Worm (Caenorhabditis elegans) whole organism, young adult: Measurements from ENCODE around the gene srsx-16.

Source experiments
- B0336.3 ChIP-seq: fragments of 200-800 bp; sonication (Bioruptor generic); IDR thresholded peaks from 2 replicates; pipeline ENCODE4 v1.3.6; 2022; ENCODE audit warnings: missing genetic modification characterization, missing compliant biosample characterization
- F10E7.11 ChIP-seq: sonication (generic microtip); optimal IDR thresholded peaks from 2 replicates; lab custom pipeline; 2017; ENCODE audit warnings: mild to moderate bottlenecking, missing genetic modification characterization, moderate library complexity, missing compliant biosample characterization
- F49E8.2 ChIP-seq: sonication (generic microtip); optimal IDR thresholded peaks from 3 replicates; lab custom pipeline; 2017; ENCODE audit warnings: missing genetic modification characterization, mild to moderate bottlenecking, missing compliant biosample characterization, antibody characterized with exemption, moderate library complexity; ENCODE audit not compliant: insufficient read depth
- F55B11.4 ChIP-seq: sonication (generic microtip); optimal IDR thresholded peaks from 2 replicates; lab custom pipeline; 2016; ENCODE audit warnings: missing compliant biosample characterization, missing genetic modification characterization, borderline replicate concordance; ENCODE audit not compliant: insufficient read depth
- T07F8.4 ChIP-seq: sonication (generic microtip); optimal IDR thresholded peaks from 2 replicates; lab custom pipeline; 2016; ENCODE audit warnings: mild to moderate bottlenecking, missing genetic modification characterization, moderate library complexity, missing compliant biosample characterization
- Y56A3A.18 ChIP-seq: fragments of 200-800 bp; sonication (Bioruptor generic); IDR thresholded peaks from 2 replicates; pipeline ENCODE4 v1.3.6; 2022; ENCODE audit warnings: missing genetic modification reagents, missing genetic modification characterization, missing compliant biosample characterization
- aptf-2 ChIP-seq: fragments of 200-800 bp; sonication (Bioruptor generic); conservative IDR thresholded peaks from 2 replicates; pipeline ENCODE4 v1.3.6; 2022; ENCODE audit warnings: missing genetic modification reagents, missing genetic modification characterization, missing compliant biosample characterization
- aptf-3 ChIP-seq: fragments of 200-800 bp; sonication (Bioruptor generic); IDR thresholded peaks from 2 replicates; pipeline ENCODE4 v1.3.6; 2022; ENCODE audit warnings: missing genetic modification characterization, missing compliant biosample characterization
- atf-7 ChIP-seq: sonication (generic microtip); optimal IDR thresholded peaks from 2 replicates; lab custom pipeline; 2017; ENCODE audit warnings: mild to moderate bottlenecking, missing genetic modification characterization, missing compliant biosample characterization
- attf-3 ChIP-seq: fragments of 200-800 bp; sonication (Bioruptor generic); conservative IDR thresholded peaks from 2 replicates; pipeline ENCODE4 v1.3.6; 2022; ENCODE audit warnings: missing genetic modification reagents, missing genetic modification characterization, missing compliant biosample characterization
- attf-6 ChIP-seq: fragments of 200-800 bp; sonication (Bioruptor generic); IDR thresholded peaks from 2 replicates; pipeline ENCODE4 v1.3.6; 2022; ENCODE audit warnings: missing genetic modification reagents, missing genetic modification characterization, missing compliant biosample characterization
- bed-1 ChIP-seq: fragments of 200-800 bp; sonication (Bioruptor generic); IDR thresholded peaks from 2 replicates; pipeline ENCODE4 v1.3.6; 2022; ENCODE audit warnings: missing genetic modification reagents, missing genetic modification characterization, missing compliant biosample characterization
- bed-2 ChIP-seq: fragments of 200-800 bp; sonication (Bioruptor generic); IDR thresholded peaks from 2 replicates; pipeline ENCODE4 v1.3.6; 2022; ENCODE audit warnings: missing genetic modification reagents, missing genetic modification characterization, missing compliant biosample characterization
- ceh-100 ChIP-seq: fragments of 200-800 bp; sonication (Bioruptor generic); IDR thresholded peaks from 2 replicates; pipeline ENCODE4 v1.3.6; 2022; ENCODE audit warnings: missing genetic modification reagents, missing genetic modification characterization, missing compliant biosample characterization
- ceh-27 ChIP-seq: fragments of 200-800 bp; sonication (Bioruptor generic); optimal IDR thresholded peaks from 2 replicates; lab custom pipeline; 2018; ENCODE audit warnings: mild to moderate bottlenecking, missing genetic modification characterization, moderate library complexity, missing compliant biosample characterization
- ceh-40 ChIP-seq: fragments of 200-800 bp; sonication (Bioruptor generic); IDR thresholded peaks from 2 replicates; pipeline ENCODE4 v1.3.6; 2022; ENCODE audit warnings: missing genetic modification characterization, missing compliant biosample characterization
- ceh-58 ChIP-seq: fragments of 200-800 bp; sonication (Bioruptor generic); IDR thresholded peaks from 2 replicates; pipeline ENCODE4 v1.3.6; 2022; ENCODE audit warnings: missing genetic modification characterization, missing compliant biosample characterization
- dpff-1 ChIP-seq: sonication (generic microtip); optimal IDR thresholded peaks from 2 replicates; lab custom pipeline; 2017; ENCODE audit warnings: mild to moderate bottlenecking, missing genetic modification characterization, missing compliant biosample characterization
- dpl-1 ChIP-seq: fragments of 150-350 bp; optimal IDR thresholded peaks from 2 replicates; lab custom pipeline; 2014; ENCODE audit warnings: missing biosample characterization, missing genetic modification reagents, missing genetic modification characterization
- egl-18 ChIP-seq: fragments of 200-800 bp; sonication (Bioruptor generic); IDR thresholded peaks from 2 replicates; pipeline ENCODE4 v1.3.6; 2022; ENCODE audit warnings: missing genetic modification reagents, missing genetic modification characterization, missing compliant biosample characterization
- ekl-4 ChIP-seq: fragments of 200-800 bp; sonication (Bioruptor generic); IDR thresholded peaks from 2 replicates; pipeline ENCODE4 v1.3.6; 2022; ENCODE audit warnings: missing genetic modification reagents, missing genetic modification characterization, missing compliant biosample characterization
- hlh-26 ChIP-seq: fragments of 200-800 bp; sonication (Bioruptor generic); conservative IDR thresholded peaks from 2 replicates; pipeline ENCODE4 v1.3.6; 2022; ENCODE audit warnings: missing genetic modification reagents, missing genetic modification characterization, missing compliant biosample characterization
- let-526 ChIP-seq: fragments of 200-800 bp; sonication (Bioruptor generic); IDR thresholded peaks from 2 replicates; pipeline ENCODE4 v1.3.6; 2022; ENCODE audit warnings: missing genetic modification reagents, missing genetic modification characterization, missing compliant biosample characterization
- let-607 ChIP-seq, 2 experiments: fragments of 200-800 bp in 1 of 2; sonication (Bioruptor generic) in 1 of 2; sonication (generic microtip) in 1 of 2; optimal IDR thresholded peaks; 2 replicates each; lab custom pipeline; 2016 to 2018; ENCODE audit warnings: mild to moderate bottlenecking in 2 of 2, missing compliant biosample characterization in 2 of 2, missing genetic modification characterization in 2 of 2, moderate library complexity in 2 of 2, missing genotype in 1 of 2
- lin-35 ChIP-seq, 3 experiments: fragments of 150-350 bp in 2 of 3; sonication (generic microtip) in 1 of 3; optimal IDR thresholded peaks; 2 replicates each; lab custom pipeline; 2014 to 2018; ENCODE audit warnings: missing biosample characterization in 3 of 3, missing genetic modification characterization in 3 of 3, missing genetic modification reagents in 3 of 3
- lir-1 ChIP-seq: fragments of 200-800 bp; sonication (Bioruptor generic); conservative IDR thresholded peaks from 2 replicates; pipeline ENCODE4 v1.3.6; 2022; ENCODE audit warnings: missing genetic modification reagents, missing genetic modification characterization, missing compliant biosample characterization
- lsl-1 ChIP-seq: fragments of 200-800 bp; sonication (Bioruptor generic); optimal IDR thresholded peaks from 2 replicates; lab custom pipeline; 2018; ENCODE audit warnings: mild to moderate bottlenecking, missing genetic modification characterization, moderate library complexity, missing compliant biosample characterization
- madf-3 ChIP-seq: fragments of 200-800 bp; sonication (Bioruptor generic); IDR thresholded peaks from 2 replicates; pipeline ENCODE4 v1.3.6; 2022; ENCODE audit warnings: missing genetic modification reagents, missing genetic modification characterization, missing compliant biosample characterization
- madf-8 ChIP-seq: fragments of 200-800 bp; sonication (Bioruptor generic); conservative IDR thresholded peaks from 2 replicates; pipeline ENCODE4 v1.3.6; 2022; ENCODE audit warnings: missing genetic modification reagents, missing genetic modification characterization, missing compliant biosample characterization
- mxl-1 ChIP-seq: sonication (generic microtip); optimal IDR thresholded peaks from 2 replicates; lab custom pipeline; 2016; ENCODE audit warnings: missing genetic modification characterization, missing compliant biosample characterization
- nfyb-1 ChIP-seq: fragments of 200-800 bp; sonication (Bioruptor generic); IDR thresholded peaks from 2 replicates; pipeline ENCODE4 v1.3.6; 2022; ENCODE audit warnings: missing genetic modification reagents, missing genetic modification characterization, missing compliant biosample characterization
- nhr-120 ChIP-seq: fragments of 200-800 bp; sonication (Bioruptor generic); IDR thresholded peaks from 2 replicates; pipeline ENCODE4 v1.3.6; 2022; ENCODE audit warnings: missing genetic modification characterization, missing compliant biosample characterization
- nhr-179 ChIP-seq: sonication (generic microtip); optimal IDR thresholded peaks from 2 replicates; lab custom pipeline; 2016; ENCODE audit warnings: mild to moderate bottlenecking, missing genetic modification characterization, missing compliant biosample characterization
- nhr-27 ChIP-seq: fragments of 200-800 bp; sonication (Bioruptor generic); optimal IDR thresholded peaks from 2 replicates; lab custom pipeline; 2018; ENCODE audit warnings: mild to moderate bottlenecking, missing genetic modification characterization, moderate library complexity, missing compliant biosample characterization
- nhr-80 ChIP-seq: sonication (generic microtip); optimal IDR thresholded peaks from 2 replicates; lab custom pipeline; 2016; ENCODE audit warnings: missing genetic modification characterization, missing compliant biosample characterization
- pha-4 ChIP-seq: fragments of 150-350 bp; sonication (generic microtip); optimal IDR thresholded peaks from 2 replicates; lab custom pipeline; 2014; ENCODE audit warnings: missing biosample characterization, missing genetic modification reagents, missing genetic modification characterization
- rcor-1 ChIP-seq: fragments of 200-800 bp; sonication (Bioruptor generic); IDR thresholded peaks from 2 replicates; pipeline ENCODE4 v1.3.6; 2022; ENCODE audit warnings: missing genetic modification reagents, missing genetic modification characterization, missing compliant biosample characterization
- rec-8 ChIP-seq, 2 experiments: sonication (generic microtip); optimal IDR thresholded peaks; 2 replicates each; lab custom pipeline; 2016; ENCODE audit warnings: mild to moderate bottlenecking in 2 of 2, missing genetic modification characterization in 2 of 2, missing genetic modification reagents in 2 of 2, missing genotype in 2 of 2, missing biosample characterization in 1 of 2, missing compliant biosample characterization in 1 of 2, moderate library complexity in 1 of 2
- repo-1 ChIP-seq: sonication (generic microtip); optimal IDR thresholded peaks from 2 replicates; lab custom pipeline; 2017; ENCODE audit warnings: mild to moderate bottlenecking, missing genetic modification characterization, missing compliant biosample characterization
- rpc-1 ChIP-seq, 2 experiments: fragments of 150-350 bp in 1 of 2; sonication (generic microtip) in 1 of 2; optimal IDR thresholded peaks; 2 replicates each; lab custom pipeline; 2014 to 2018; ENCODE audit warnings: missing biosample characterization in 1 of 2, missing genetic modification characterization in 1 of 2, missing genetic modification reagents in 1 of 2, missing genotype in 1 of 2
- snpc-3.4 ChIP-seq: sonication (generic microtip); optimal IDR thresholded peaks from 2 replicates; lab custom pipeline; 2017; ENCODE audit warnings: missing genetic modification characterization, mild to moderate bottlenecking, missing compliant biosample characterization, antibody characterized with exemption, moderate library complexity, missing genotype, missing genetic modification reagents
- tbp1 ChIP-seq: fragments of 200-800 bp; sonication (Bioruptor generic); optimal IDR thresholded peaks from 2 replicates; lab custom pipeline; 2018; ENCODE audit warnings: mild to moderate bottlenecking, missing genetic modification characterization, missing compliant biosample characterization
- unc-130 ChIP-seq: sonication (generic microtip); optimal IDR thresholded peaks from 2 replicates; lab custom pipeline; 2016; ENCODE audit warnings: missing genetic modification reagents, missing genetic modification characterization, missing compliant biosample characterization
- unc-62 ChIP-seq: fragments of 150-350 bp; optimal IDR thresholded peaks from 2 replicates; lab custom pipeline; 2014; ENCODE audit warnings: missing biosample characterization, missing genetic modification reagents, missing genetic modification characterization
- xnd-1 ChIP-seq: sonication (generic microtip); optimal IDR thresholded peaks from 2 replicates; lab custom pipeline; 2016; ENCODE audit warnings: missing genotype, missing genetic modification reagents, missing genetic modification characterization, missing compliant biosample characterization
- zim-3 ChIP-seq: sonication (generic microtip); optimal IDR thresholded peaks from 2 replicates; lab custom pipeline; 2017; ENCODE audit warnings: mild to moderate bottlenecking, missing genetic modification characterization, moderate library complexity, missing compliant biosample characterization
- ztf-28 ChIP-seq: fragments of 200-800 bp; sonication (Bioruptor generic); IDR thresholded peaks from 2 replicates; pipeline ENCODE4 v1.3.6; 2022; ENCODE audit warnings: missing genetic modification reagents, missing genetic modification characterization, missing compliant biosample characterization
- ztf-3 ChIP-seq: fragments of 200-800 bp; sonication (Bioruptor generic); optimal IDR thresholded peaks from 2 replicates; lab custom pipeline; 2018; ENCODE audit warnings: mild to moderate bottlenecking, missing genetic modification characterization, missing compliant biosample characterization

srsx-16 gene

ce11 chrIV:5591134-5591533, 28.4 kb downstream of the srsx-16 start (continued):
- TF ChIP-seq dpl-1 (GFP tag; lab: Kevin White, UChicago) (no peak), aptf-3 (GFP tag; lab: Robert Waterston, UW) (no peak), ztf-28 (no peak), ekl-4 (GFP tag; lab: Robert Waterston, UW) (0 out of 2 replicates have a peak, but pooled peaks have one; percentile 35), lir-1 (peak; percentile 66; the same call in 1 of the 2 replicates), repo-1 (peak; percentile 13), snpc-3.4 (tag; lab: Kevin White, UChicago) (no peak), let-526 (GFP tag; lab: Robert Waterston, UW) (peak; percentile 68; the same call in 1 of the 2 replicates), unc-62 (peak; percentile 93), aptf-2 (GFP tag; lab: Robert Waterston, UW) (no peak), attf-3 (GFP tag; lab: Robert Waterston, UW) (no peak), F10E7.11 (tag; lab: Kevin White, UChicago) (no peak), bed-2 (GFP tag; lab: Robert Waterston, UW) (no peak), tbp1 (GFP tag; lab: Kevin White, UChicago) (peak; percentile 51), zim-3 (no peak), T07F8.4 (tag; lab: Kevin White, UChicago) (no peak), egl-18 (GFP tag; lab: Robert Waterston, UW) (no peak), ceh-58 (GFP tag; lab: Robert Waterston, UW) (no peak), let-607 (tag; optimal IDR thresholded peaks at IDR 0.05; lab: Kevin White, UChicago) (peak; percentile 91 to 95), madf-8 (GFP tag; lab: Robert Waterston, UW) (no peak), hlh-26 (GFP tag; lab: Robert Waterston, UW) (no peak), pha-4 (tag; lab: Kevin White, UChicago) (peak; percentile 87), nhr-80 (tag; lab: Kevin White, UChicago) (peak; percentile 94), xnd-1 (tag; lab: Kevin White, UChicago) (no peak), ztf-3 (GFP tag; lab: Kevin White, UChicago) (peak; percentile 57), rec-8 (tag; optimal IDR thresholded peaks at IDR 0.05; lab: Kevin White, UChicago) (no peak), nfyb-1 (GFP tag; lab: Robert Waterston, UW) (peak; percentile 79), dpff-1 (no peak), ceh-100 (GFP tag; lab: Robert Waterston, UW) (no peak), lsl-1 (GFP tag; lab: Kevin White, UChicago) (no peak), rpc-1 (optimal IDR thresholded peaks at IDR 0.05; lab: Kevin White, UChicago) (no peak), rpc-1 (tag; optimal IDR thresholded peaks at IDR 0.05; lab: Kevin White, UChicago) (no peak), Y56A3A.18 (GFP tag; lab: Robert Waterston, UW) (no peak), ceh-40 (GFP tag; lab: Robert Waterston, UW) (0 out of 2 replicates have a peak, but pooled peaks have one; percentile 3), lin-35 (GFP tag; optimal IDR thresholded peaks at IDR 0.05; lab: Kevin White, UChicago) (peak in 1 of 3 experiments; percentile 2), atf-7 (tag; lab: Kevin White, UChicago) (peak; percentile 92), bed-1 (GFP tag; lab: Robert Waterston, UW) (no peak), ceh-27 (GFP tag; lab: Kevin White, UChicago) (peak; percentile 76), attf-6 (GFP tag; lab: Robert Waterston, UW) (no peak), madf-3 (peak; percentile 52; the same call in 1 of the 2 replicates), nhr-120 (GFP tag; lab: Robert Waterston, UW) (no peak), mxl-1 (tag; lab: Kevin White, UChicago) (no peak), F55B11.4 (tag; lab: Kevin White, UChicago) (no peak), nhr-27 (no peak), B0336.3 (GFP tag; lab: Robert Waterston, UW) (peak; percentile 85), F49E8.2 (no peak), rcor-1 (GFP tag; lab: Robert Waterston, UW) (no peak), nhr-179 (tag; lab: Kevin White, UChicago) (no peak), unc-130 (GFP tag; lab: Kevin White, UChicago) (no peak)
